Fruit fly (Drosophila melanogaster) whole organism, embryonic: ENCODE measurements around the gene CG14227.

ENCODE experiments used
- Abd-B ChIP-seq: fragments of 200-800 bp; sonication (Bioruptor generic); optimal IDR thresholded peaks from 2 replicates; lab custom pipeline; 2018; ENCODE audit warnings: missing biosample characterization, mild to moderate bottlenecking, missing genetic modification characterization, moderate library complexity
- Aef1 ChIP-seq: fragments of 200-800 bp; sonication (Bioruptor generic); IDR thresholded peaks from 3 replicates; pipeline ENCODE4 v1.3.6; 2022; ENCODE audit warnings: missing biosample characterization, missing genetic modification characterization
- B-H2 ChIP-seq: fragments of 200-800 bp; sonication (Bioruptor generic); optimal IDR thresholded peaks from 2 replicates; lab custom pipeline; 2018; ENCODE audit warnings: missing biosample characterization, mild to moderate bottlenecking, missing genetic modification characterization
- CG10462 ChIP-seq: fragments of 200-800 bp; sonication (Bioruptor generic); optimal IDR thresholded peaks from 2 replicates; lab custom pipeline; 2016; ENCODE audit warnings: missing biosample characterization, missing genetic modification characterization
- CG11398 ChIP-seq: fragments of 200-800 bp; sonication (Bioruptor generic); optimal IDR thresholded peaks from 2 replicates; lab custom pipeline; 2016; ENCODE audit warnings: missing biosample characterization, missing genetic modification characterization
- CG12219 ChIP-seq: fragments of 200-800 bp; sonication (Bioruptor generic); optimal IDR thresholded peaks from 3 replicates; lab custom pipeline; 2018; ENCODE audit warnings: missing biosample characterization, mild to moderate bottlenecking, missing genetic modification characterization
- CG12659 ChIP-seq: fragments of 200-800 bp; sonication (Bioruptor generic); optimal IDR thresholded peaks from 3 replicates; lab custom pipeline; 2017; ENCODE audit warnings: mild to moderate bottlenecking, missing biosample characterization, missing genetic modification reagents, missing genetic modification characterization
- CG12942 ChIP-seq: fragments of 200-800 bp; sonication (Bioruptor generic); optimal IDR thresholded peaks from 3 replicates; lab custom pipeline; 2016; ENCODE audit warnings: missing biosample characterization, missing genetic modification characterization
- CG14667 ChIP-seq: fragments of 200-800 bp; sonication (Bioruptor generic); IDR thresholded peaks from 2 replicates; pipeline ENCODE4 v1.3.6; 2022; ENCODE audit warnings: missing biosample characterization, missing genetic modification characterization
- CG17186 ChIP-seq: fragments of 200-800 bp; sonication (Bioruptor generic); optimal IDR thresholded peaks from 3 replicates; lab custom pipeline; 2017; ENCODE audit warnings: missing biosample characterization, missing genetic modification reagents, missing genetic modification characterization
- CG17328 ChIP-seq: fragments of 200-800 bp; sonication (Bioruptor generic); IDR thresholded peaks from 2 replicates; pipeline ENCODE4 v1.3.6; 2022; ENCODE audit warnings: missing biosample characterization, missing genetic modification characterization
- CG2129 ChIP-seq: fragments of 200-800 bp; sonication (Bioruptor generic); IDR thresholded peaks from 2 replicates; pipeline ENCODE4 v1.3.6; 2022; ENCODE audit warnings: missing biosample characterization, missing genetic modification characterization; ENCODE audit not compliant: partially characterized antibody
- CG30431 ChIP-seq: fragments of 200-800 bp; sonication (Bioruptor generic); optimal IDR thresholded peaks from 2 replicates; lab custom pipeline; 2017; ENCODE audit warnings: missing biosample characterization, missing genetic modification characterization
- CG32767 ChIP-seq: fragments of 200-800 bp; sonication (Bioruptor generic); IDR thresholded peaks from 2 replicates; pipeline ENCODE4 v1.3.6; 2022; ENCODE audit warnings: missing biosample characterization, missing genetic modification characterization
- CG33557 ChIP-seq: fragments of 200-800 bp; sonication (Bioruptor generic); optimal IDR thresholded peaks from 2 replicates; lab custom pipeline; 2019; ENCODE audit warnings: missing biosample characterization, mild to moderate bottlenecking, missing genetic modification characterization, moderate library complexity
- CG4360 ChIP-seq: fragments of 200-800 bp; sonication (Bioruptor generic); IDR thresholded peaks from 2 replicates; pipeline ENCODE4 v1.3.6; 2022; ENCODE audit warnings: missing biosample characterization, missing genetic modification characterization
- CG4404 ChIP-seq: fragments of 200-800 bp; sonication (Bioruptor generic); IDR thresholded peaks from 2 replicates; pipeline ENCODE4 v1.3.6; 2022; ENCODE audit warnings: missing biosample characterization, missing genetic modification characterization
- CG6689 ChIP-seq: fragments of 200-800 bp; sonication (Bioruptor generic); IDR thresholded peaks from 2 replicates; pipeline ENCODE4 v1.3.6; 2022; ENCODE audit warnings: missing biosample characterization, missing genetic modification characterization
- CG6791 ChIP-seq: fragments of 200-800 bp; sonication (Bioruptor generic); IDR thresholded peaks from 3 replicates; pipeline ENCODE4 v1.3.6; 2022; ENCODE audit warnings: missing biosample characterization, missing genetic modification characterization; ENCODE audit not compliant: partially characterized antibody
- CG7357 ChIP-seq: fragments of 200-800 bp; sonication (Bioruptor generic); IDR thresholded peaks from 3 replicates; pipeline ENCODE4 v1.3.6; 2022; ENCODE audit warnings: missing biosample characterization, missing genetic modification characterization
- CrebB ChIP-seq: fragments of 200-800 bp; sonication (Bioruptor generic); optimal IDR thresholded peaks from 3 replicates; lab custom pipeline; 2018; ENCODE audit warnings: missing biosample characterization, mild to moderate bottlenecking, missing genetic modification characterization
- Dfd ChIP-seq, 2 experiments: fragments of >200 bp; optimal IDR thresholded peaks; 2 replicates each; lab custom pipeline; 2017; ENCODE audit warnings: missing biosample characterization in 2 of 2, missing genetic modification characterization in 2 of 2
- Dref ChIP-seq: fragments of 200-800 bp; sonication (Bioruptor generic); IDR thresholded peaks from 2 replicates; pipeline ENCODE4 v1.3.6; 2022; ENCODE audit warnings: missing biosample characterization, missing genetic modification characterization
- Fer3 ChIP-seq: fragments of 200-800 bp; sonication (Bioruptor generic); optimal IDR thresholded peaks from 2 replicates; lab custom pipeline; 2018; ENCODE audit warnings: missing biosample characterization, mild to moderate bottlenecking, missing genetic modification characterization, moderate library complexity
- Jarid2 ChIP-seq: fragments of 200-800 bp; sonication (Bioruptor generic); optimal IDR thresholded peaks from 3 replicates; lab custom pipeline; 2017; ENCODE audit warnings: mild to moderate bottlenecking, missing biosample characterization, missing genetic modification reagents, missing genetic modification characterization
- Myb ChIP-seq: fragments of 200-800 bp; sonication (Bioruptor generic); optimal IDR thresholded peaks from 2 replicates; lab custom pipeline; 2016; ENCODE audit warnings: missing biosample characterization, missing genetic modification characterization
- NFAT ChIP-seq: fragments of 200-800 bp; sonication (Bioruptor generic); IDR thresholded peaks from 2 replicates; pipeline ENCODE4 v1.3.6; 2022; ENCODE audit warnings: missing biosample characterization, missing genetic modification characterization
- ap ChIP-seq: fragments of 200-800 bp; sonication (Bioruptor generic); IDR thresholded peaks from 2 replicates; pipeline ENCODE4 v1.3.6; 2022; ENCODE audit warnings: missing biosample characterization, missing genetic modification characterization
- ara ChIP-seq: fragments of 200-800 bp; sonication (Bioruptor generic); IDR thresholded peaks from 2 replicates; pipeline ENCODE4 v1.3.6; 2022; ENCODE audit warnings: missing biosample characterization, missing genetic modification characterization
- az2 ChIP-seq: fragments of 200-800 bp; sonication (Bioruptor generic); optimal IDR thresholded peaks from 3 replicates; lab custom pipeline; 2016; ENCODE audit warnings: missing biosample characterization, missing genetic modification characterization
- bbx ChIP-seq: fragments of 200-800 bp; sonication (Bioruptor generic); IDR thresholded peaks from 2 replicates; pipeline ENCODE4 v1.3.6; 2022; ENCODE audit warnings: missing biosample characterization, missing genetic modification characterization; ENCODE audit not compliant: partially characterized antibody
- btn ChIP-seq: fragments of 200-800 bp; sonication (Bioruptor generic); optimal IDR thresholded peaks from 2 replicates; lab custom pipeline; 2016; ENCODE audit warnings: missing biosample characterization, missing genetic modification characterization
- cad ChIP-seq: fragments of >200 bp; optimal IDR thresholded peaks from 2 replicates; lab custom pipeline; 2017; ENCODE audit warnings: missing biosample characterization, missing genetic modification characterization
- chif ChIP-seq, 2 experiments: fragments of 200-800 bp; sonication (Bioruptor generic); optimal IDR thresholded peaks; 3 replicates each; lab custom pipeline; 2016; ENCODE audit warnings: missing biosample characterization in 2 of 2, missing genetic modification characterization in 2 of 2
- crc ChIP-seq: fragments of 200-800 bp; sonication (Bioruptor generic); optimal IDR thresholded peaks from 2 replicates; lab custom pipeline; 2016; ENCODE audit warnings: missing biosample characterization, missing genetic modification characterization
- exex ChIP-seq: fragments of 200-800 bp; sonication (Bioruptor generic); optimal IDR thresholded peaks from 4 replicates; lab custom pipeline; 2018; ENCODE audit warnings: missing biosample characterization, mild to moderate bottlenecking, missing genetic modification characterization, moderate library complexity
- grau ChIP-seq: fragments of 200-800 bp; optimal IDR thresholded peaks from 3 replicates; lab custom pipeline; 2019; ENCODE audit warnings: missing biosample characterization, mild to moderate bottlenecking, missing genetic modification characterization, moderate library complexity
- kah ChIP-seq: fragments of 200-800 bp; sonication (Bioruptor generic); optimal IDR thresholded peaks from 2 replicates; lab custom pipeline; 2018; ENCODE audit warnings: missing biosample characterization, mild to moderate bottlenecking, missing genetic modification characterization
- kni ChIP-seq: fragments of 200-800 bp; sonication (Bioruptor generic); optimal IDR thresholded peaks from 3 replicates; lab custom pipeline; 2017; ENCODE audit warnings: mild to moderate bottlenecking, missing biosample characterization, missing genetic modification reagents, missing genetic modification characterization
- nerfin-2 ChIP-seq: fragments of 200-800 bp; sonication (Bioruptor generic); IDR thresholded peaks from 2 replicates; pipeline ENCODE4 v1.3.6; 2022; ENCODE audit warnings: missing biosample characterization, missing genetic modification characterization; ENCODE audit not compliant: partially characterized antibody
- pb ChIP-seq: fragments of 200-800 bp; sonication (Bioruptor generic); optimal IDR thresholded peaks from 3 replicates; lab custom pipeline; 2016; ENCODE audit warnings: missing biosample characterization, missing genetic modification characterization
- rib ChIP-seq: fragments of 200-800 bp; sonication (Bioruptor generic); IDR thresholded peaks from 2 replicates; pipeline ENCODE4 v1.3.6; 2022; ENCODE audit warnings: missing biosample characterization, missing genetic modification characterization
- ro ChIP-seq: fragments of 200-800 bp; sonication (Bioruptor generic); IDR thresholded peaks from 2 replicates; pipeline ENCODE4 v1.3.6; 2022; ENCODE audit warnings: missing biosample characterization, missing genetic modification characterization
- scrt ChIP-seq: fragments of 200-800 bp; sonication (Bioruptor generic); optimal IDR thresholded peaks from 2 replicates; lab custom pipeline; 2018; ENCODE audit warnings: missing biosample characterization, mild to moderate bottlenecking, missing genetic modification characterization, moderate library complexity
- sens ChIP-seq: fragments of 200-800 bp; sonication (Bioruptor generic); peaks from one replicate; lab custom pipeline; 2016; ENCODE audit warnings: missing biosample characterization, missing genetic modification characterization
- sna ChIP-seq: fragments of 200-800 bp; sonication (Bioruptor generic); IDR thresholded peaks from 2 replicates; pipeline ENCODE4 v1.3.6; 2022; ENCODE audit warnings: missing biosample characterization, missing genetic modification characterization; ENCODE audit not compliant: partially characterized antibody
- sr ChIP-seq: fragments of 200-800 bp; sonication (Bioruptor generic); IDR thresholded peaks from 3 replicates; pipeline ENCODE4 v1.3.6; 2022; ENCODE audit warnings: missing biosample characterization, missing genetic modification characterization
- tll ChIP-seq, 2 experiments: fragments of 200-800 bp in 1 of 2; fragments of >200 bp in 1 of 2; sonication (Bioruptor generic) in 1 of 2; optimal IDR thresholded peaks; 2 replicates each; lab custom pipeline; 2017 to 2019; ENCODE audit warnings: missing biosample characterization in 2 of 2, missing genetic modification characterization in 2 of 2, mild to moderate bottlenecking in 1 of 2, moderate library complexity in 1 of 2
- trh ChIP-seq: fragments of 200-800 bp; sonication (Bioruptor generic); optimal IDR thresholded peaks from 2 replicates; lab custom pipeline; 2016; ENCODE audit warnings: missing biosample characterization, missing genetic modification characterization

Gene CG14227

dm6 chrX:19651757-19652419 lies 36.9 kb downstream of the CG14227 start, which contains the start of the genes Ranbp21 and Elys (continued):
- TF ChIP-seq Dref (GFP tag; lab: Robert Waterston, UW), result peak; percentile 33
- peak; percentile 69 for TF ChIP-seq CG12659
- TF ChIP-seq Abd-B (GFP tag; lab: Kevin White, UChicago), result peak; percentile 37
- no peak for TF ChIP-seq cad (GFP tag; lab: Kevin White, UChicago)
- peak; percentile 94 for TF ChIP-seq sens
- TF ChIP-seq nerfin-2 (GFP tag; lab: Robert Waterston, UW), result no peak
- TF ChIP-seq sna (GFP tag; lab: Robert Waterston, UW), result 0 out of 2 replicates have a peak, but pooled peaks have one; percentile 28
- peak; percentile 67 for TF ChIP-seq CG6689 (GFP tag; lab: Robert Waterston, UW)
- no peak; the same call in 1 of the 2 replicates for TF ChIP-seq ap (GFP tag; lab: Robert Waterston, UW)
- TF ChIP-seq CrebB (tag; lab: Kevin White, UChicago), result no peak
- peak; percentile 15 for TF ChIP-seq CG30431 (GFP tag; lab: Kevin White, UChicago)
- no peak for TF ChIP-seq CG12219 (GFP tag; lab: Kevin White, UChicago)
- TF ChIP-seq CG17328 (GFP tag; lab: Robert Waterston, UW), result peak; percentile 33; the same call in 1 of the 2 replicates
- no peak for TF ChIP-seq kni
- peak; percentile 45 for TF ChIP-seq CG12942 (GFP tag; lab: Kevin White, UChicago)
- no peak for TF ChIP-seq Dfd (GFP tag; optimal IDR thresholded peaks at IDR 0.05; lab: Kevin White, UChicago)
- no peak for TF ChIP-seq trh (GFP tag; lab: Kevin White, UChicago)
- TF ChIP-seq scrt (GFP tag; lab: Kevin White, UChicago), result no peak
- no peak for TF ChIP-seq CG32767 (GFP tag; lab: Robert Waterston, UW)
- peak; percentile 12 for TF ChIP-seq CG17186 (GFP tag; lab: Kevin White, UChicago)
- no peak for TF ChIP-seq sr
- TF ChIP-seq tll (GFP tag; optimal IDR thresholded peaks at IDR 0.05; lab: Kevin White, UChicago), result no peak
- no peak for TF ChIP-seq ro (GFP tag; lab: Robert Waterston, UW)
- TF ChIP-seq Myb (GFP tag; lab: Kevin White, UChicago), result peak; percentile 94
- peak; percentile 37 for TF ChIP-seq crc (GFP tag; lab: Kevin White, UChicago)
- no peak for TF ChIP-seq CG4360 (GFP tag; lab: Robert Waterston, UW)
- TF ChIP-seq CG4404 (GFP tag; lab: Robert Waterston, UW), result peak; percentile 54; the same call in 1 of the 2 replicates
- peak; percentile 62 for TF ChIP-seq ara
- no peak for TF ChIP-seq B-H2 (GFP tag; lab: Kevin White, UChicago)
- peak; percentile 45 for TF ChIP-seq az2
- TF ChIP-seq btn (GFP tag; lab: Kevin White, UChicago), result peak; percentile 5
- TF ChIP-seq Aef1 (GFP tag; lab: Robert Waterston, UW), result peak; percentile 55
- peak; percentile 86 for TF ChIP-seq rib
- no peak for TF ChIP-seq exex
- no peak for TF ChIP-seq kah (GFP tag; lab: Kevin White, UChicago)
- TF ChIP-seq grau (tag; lab: Kevin White, UChicago), result peak; percentile 40
- peak; percentile 7 for TF ChIP-seq CG33557
- 0 out of 2 replicates have a peak, but pooled peaks have one; percentile 15 for TF ChIP-seq NFAT (GFP tag; lab: Robert Waterston, UW)
- TF ChIP-seq Fer3 (tag; lab: Kevin White, UChicago), result peak; percentile 3
- TF ChIP-seq chif (GFP tag; optimal IDR thresholded peaks at IDR 0.05; lab: Kevin White, UChicago), result peak; percentile 52
- no peak for TF ChIP-seq Jarid2 (GFP tag; lab: Kevin White, UChicago)
- TF ChIP-seq CG14667 (GFP tag; lab: Robert Waterston, UW), result peak; percentile 37; the same call in 1 of the 2 replicates
- no peak for TF ChIP-seq pb (GFP tag; lab: Kevin White, UChicago)
- peak; percentile 42; the same call in 1 of the 3 replicates for TF ChIP-seq CG7357
- peak; percentile 6; the same call in 1 of the 3 replicates for TF ChIP-seq CG6791
- TF ChIP-seq bbx, result 0 out of 2 replicates have a peak, but pooled peaks have one; percentile 12
- TF ChIP-seq CG2129 (GFP tag; lab: Robert Waterston, UW), result no peak
- TF ChIP-seq CG11398, result peak; percentile 48
- peak; percentile 77 for TF ChIP-seq CG10462 (GFP tag; lab: Kevin White, UChicago)
